Worm (Caenorhabditis elegans) whole organism, L2 larva: ENCODE results near the gene mdf-1.

Experiments used
- F13H6.1 ChIP-seq: sonication (generic microtip); optimal IDR thresholded peaks from 2 replicates; lab custom pipeline; 2016; ENCODE audit warnings: missing genetic modification characterization, missing compliant biosample characterization
- R02D3.7 ChIP-seq: fragments of 150-350 bp; optimal IDR thresholded peaks from 2 replicates; lab custom pipeline; 2014; ENCODE audit warnings: missing biosample characterization, missing genetic modification characterization
- Y55F3AM.14 ChIP-seq: fragments of 200-800 bp; sonication (Bioruptor generic); optimal IDR thresholded peaks from 2 replicates; lab custom pipeline; 2018; ENCODE audit warnings: mild to moderate bottlenecking, missing genetic modification characterization, missing compliant biosample characterization
- ZK546.5 ChIP-seq: sonication (generic microtip); optimal IDR thresholded peaks from 2 replicates; lab custom pipeline; 2017; ENCODE audit warnings: missing biosample characterization, missing genetic modification characterization
- alr-1 ChIP-seq: fragments of 150-350 bp; optimal IDR thresholded peaks from 2 replicates; lab custom pipeline; 2014; ENCODE audit warnings: missing biosample characterization, missing genetic modification characterization
- aly-2 ChIP-seq: fragments of 150-350 bp; optimal IDR thresholded peaks from 2 replicates; lab custom pipeline; 2014; ENCODE audit warnings: missing biosample characterization, missing genetic modification characterization
- ama-1 ChIP-seq: fragments of 150-350 bp; optimal IDR thresholded peaks from 2 replicates; lab custom pipeline; 2018; ENCODE audit warnings: inconsistent platforms
- ceh-16 ChIP-seq: fragments of 150-350 bp; optimal IDR thresholded peaks from 2 replicates; lab custom pipeline; 2014; ENCODE audit warnings: missing biosample characterization, missing genetic modification characterization
- ceh-82 ChIP-seq: fragments of 150-350 bp; optimal IDR thresholded peaks from 2 replicates; lab custom pipeline; 2014; ENCODE audit warnings: missing biosample characterization, missing genetic modification characterization
- crh-2 ChIP-seq: sonication (generic microtip); optimal IDR thresholded peaks from 2 replicates; lab custom pipeline; 2017; ENCODE audit warnings: missing biosample characterization, missing genetic modification characterization
- dmd-4 ChIP-seq: sonication (generic microtip); optimal IDR thresholded peaks from 2 replicates; lab custom pipeline; 2017; ENCODE audit warnings: missing biosample characterization, missing genetic modification characterization
- elt-1 ChIP-seq: fragments of 150-350 bp; optimal IDR thresholded peaks from 2 replicates; lab custom pipeline; 2014; ENCODE audit warnings: missing biosample characterization, missing genetic modification characterization
- elt-3 ChIP-seq: sonication (generic microtip); optimal IDR thresholded peaks from 2 replicates; lab custom pipeline; 2017; ENCODE audit warnings: missing biosample characterization, missing genetic modification characterization
- fos-1 ChIP-seq: fragments of 150-350 bp; optimal IDR thresholded peaks from 2 replicates; lab custom pipeline; 2014; ENCODE audit warnings: missing biosample characterization, missing genetic modification characterization
- gmeb-1 ChIP-seq: fragments of 150-350 bp; optimal IDR thresholded peaks from 2 replicates; lab custom pipeline; 2014; ENCODE audit warnings: missing biosample characterization, missing genetic modification characterization
- lin-13 ChIP-seq: fragments of 150-350 bp; optimal IDR thresholded peaks from 2 replicates; lab custom pipeline; 2014; ENCODE audit warnings: missing biosample characterization, missing genetic modification reagents, missing genetic modification characterization
- lin-39 ChIP-seq: fragments of 150-350 bp; optimal IDR thresholded peaks from 2 replicates; lab custom pipeline; 2014; ENCODE audit warnings: missing biosample characterization, missing genetic modification reagents, missing genetic modification characterization
- mab-5 ChIP-seq: fragments of 150-350 bp; optimal IDR thresholded peaks from 2 replicates; lab custom pipeline; 2014; ENCODE audit warnings: missing biosample characterization, missing genetic modification characterization
- mdl-1 ChIP-seq, 2 experiments: fragments of 150-350 bp in 1 of 2; sonication (generic microtip) in 1 of 2; optimal IDR thresholded peaks; 2 replicates each; lab custom pipeline; 2017; ENCODE audit warnings: missing biosample characterization in 2 of 2, missing genetic modification characterization in 2 of 2
- nhr-10 ChIP-seq: sonication (generic microtip); optimal IDR thresholded peaks from 2 replicates; lab custom pipeline; 2017; ENCODE audit warnings: missing biosample characterization, missing genetic modification characterization
- nhr-11 ChIP-seq: fragments of 150-350 bp; optimal IDR thresholded peaks from 2 replicates; lab custom pipeline; 2014; ENCODE audit warnings: missing biosample characterization, missing genetic modification characterization
- nhr-12 ChIP-seq: fragments of 150-350 bp; optimal IDR thresholded peaks from 2 replicates; lab custom pipeline; 2014; ENCODE audit warnings: missing biosample characterization, missing genetic modification characterization
- nhr-129 ChIP-seq: fragments of 150-350 bp; optimal IDR thresholded peaks from 2 replicates; lab custom pipeline; 2014; ENCODE audit warnings: missing biosample characterization, missing genetic modification characterization
- nhr-21 ChIP-seq: fragments of 150-350 bp; optimal IDR thresholded peaks from 2 replicates; lab custom pipeline; 2014; ENCODE audit warnings: missing biosample characterization, missing genetic modification characterization
- nhr-23 ChIP-seq: fragments of 150-350 bp; optimal IDR thresholded peaks from 2 replicates; lab custom pipeline; 2014; ENCODE audit warnings: missing biosample characterization, missing genetic modification reagents, missing genetic modification characterization
- nhr-237 ChIP-seq: fragments of 150-350 bp; optimal IDR thresholded peaks from 2 replicates; lab custom pipeline; 2014; ENCODE audit warnings: missing biosample characterization, missing genetic modification characterization
- nhr-25 ChIP-seq: fragments of 150-350 bp; sonication (generic microtip); optimal IDR thresholded peaks from 3 replicates; lab custom pipeline; 2014; ENCODE audit warnings: missing biosample characterization, missing genetic modification characterization
- nhr-77 ChIP-seq: fragments of 150-350 bp; optimal IDR thresholded peaks from 2 replicates; lab custom pipeline; 2014; ENCODE audit warnings: missing biosample characterization, missing genetic modification characterization
- peb-1 ChIP-seq: fragments of 150-350 bp; optimal IDR thresholded peaks from 2 replicates; lab custom pipeline; 2014; ENCODE audit warnings: missing biosample characterization, missing genetic modification characterization
- sem-4 ChIP-seq: fragments of 150-350 bp; optimal IDR thresholded peaks from 2 replicates; lab custom pipeline; 2014; ENCODE audit warnings: missing biosample characterization, missing genetic modification reagents, missing genetic modification characterization
- skn-1 ChIP-seq: sonication (generic microtip); optimal IDR thresholded peaks from 2 replicates; lab custom pipeline; 2017; ENCODE audit warnings: missing biosample characterization, missing genetic modification characterization
- sma-3 ChIP-seq: sonication (generic microtip); optimal IDR thresholded peaks from 2 replicates; lab custom pipeline; 2016; ENCODE audit warnings: missing genetic modification reagents, missing genetic modification characterization, missing compliant biosample characterization
- sma-9 ChIP-seq, 2 experiments: fragments of 150-350 bp in 1 of 2; sonication (generic microtip) in 1 of 2; optimal IDR thresholded peaks; 2 replicates each; lab custom pipeline; 2014 to 2016; ENCODE audit warnings: missing genetic modification characterization in 2 of 2, mild to moderate bottlenecking in 1 of 2, missing biosample characterization in 1 of 2, missing compliant biosample characterization in 1 of 2, missing genetic modification reagents in 1 of 2, moderate library complexity in 1 of 2
- unc-39 ChIP-seq: fragments of 150-350 bp; optimal IDR thresholded peaks from 2 replicates; lab custom pipeline; 2014; ENCODE audit warnings: missing biosample characterization, missing genetic modification characterization
- unc-55 ChIP-seq: fragments of 150-350 bp; sonication (generic microtip); optimal IDR thresholded peaks from 3 replicates; lab custom pipeline; 2014; ENCODE audit warnings: missing biosample characterization, missing genetic modification reagents, missing genetic modification characterization
- unc-62 ChIP-seq: fragments of 150-350 bp; optimal IDR thresholded peaks from 2 replicates; lab custom pipeline; 2014; ENCODE audit warnings: missing biosample characterization, missing genetic modification reagents, missing genetic modification characterization
- ztf-1 ChIP-seq: fragments of 200-800 bp; sonication (Bioruptor generic); conservative IDR thresholded peaks from 2 replicates; pipeline ENCODE4 v1.3.6; 2022; ENCODE audit warnings: missing genetic modification characterization, missing compliant biosample characterization
- ztf-4 ChIP-seq: fragments of 150-350 bp; optimal IDR thresholded peaks from 2 replicates; lab custom pipeline; 2014; ENCODE audit warnings: missing biosample characterization, missing genetic modification characterization

Gene mdf-1

DNA sequence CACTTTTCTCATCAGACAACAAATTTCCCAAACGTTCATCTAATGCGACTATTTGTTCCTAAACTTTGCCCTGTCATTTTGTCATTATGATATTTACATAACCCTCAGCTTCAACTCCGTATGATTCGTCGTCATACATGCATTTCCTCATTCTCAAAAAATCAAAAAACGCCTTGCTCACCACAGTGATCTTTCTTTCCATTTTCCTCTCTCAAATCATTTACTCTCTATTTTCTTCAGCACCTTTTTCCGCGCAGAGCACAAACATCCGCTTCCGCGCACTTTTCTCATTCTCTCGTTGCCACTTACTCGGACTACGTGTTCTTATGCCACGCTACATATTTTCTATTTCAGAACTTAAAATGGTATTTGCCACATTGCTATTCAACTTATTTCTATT, 33.0 kb upstream of the mdf-1 start, which contains the start of gene F25B3.2:
Gene F25B3.2, plus strand, starts transcription at position 301 of the 400 bp plus-strand sequence.
- no peak for TF ChIP-seq F13H6.1 (tag; lab: Kevin White, UChicago)
- TF ChIP-seq lin-13 (GFP tag; lab: Kevin White, UChicago): no peak
- no peak for TF ChIP-seq mab-5 (tag; lab: Kevin White, UChicago)
- TF ChIP-seq unc-55 (GFP tag; lab: Kevin White, UChicago): no peak
- no peak for TF ChIP-seq nhr-12 (tag; lab: Kevin White, UChicago)
- no peak for TF ChIP-seq Y55F3AM.14 (GFP tag; lab: Kevin White, UChicago)
- TF ChIP-seq fos-1: no peak
- TF ChIP-seq mdl-1 (tag; optimal IDR thresholded peaks at IDR 0.05; lab: Kevin White, UChicago): no peak
- no peak for TF ChIP-seq lin-39 (tag; lab: Kevin White, UChicago)
- no peak for TF ChIP-seq sem-4 (tag; lab: Kevin White, UChicago)
- TF ChIP-seq skn-1: no peak
- no peak for TF ChIP-seq ceh-82 (tag; lab: Kevin White, UChicago)
- no peak for TF ChIP-seq sma-9 (GFP tag; optimal IDR thresholded peaks at IDR 0.05; lab: Kevin White, UChicago)
- no peak for TF ChIP-seq sma-9 (tag; optimal IDR thresholded peaks at IDR 0.05; lab: Kevin White, UChicago)
- TF ChIP-seq unc-62 (GFP tag; lab: Kevin White, UChicago): no peak
- no peak for TF ChIP-seq ceh-16
- TF ChIP-seq nhr-23 (tag; lab: Kevin White, UChicago): no peak
- no peak for TF ChIP-seq ZK546.5 (tag; lab: Kevin White, UChicago)
- TF ChIP-seq aly-2 (tag; lab: Kevin White, UChicago): no peak
- TF ChIP-seq crh-2 (tag; lab: Kevin White, UChicago): no peak
- no peak for TF ChIP-seq gmeb-1 (tag; lab: Kevin White, UChicago)

DNA sequence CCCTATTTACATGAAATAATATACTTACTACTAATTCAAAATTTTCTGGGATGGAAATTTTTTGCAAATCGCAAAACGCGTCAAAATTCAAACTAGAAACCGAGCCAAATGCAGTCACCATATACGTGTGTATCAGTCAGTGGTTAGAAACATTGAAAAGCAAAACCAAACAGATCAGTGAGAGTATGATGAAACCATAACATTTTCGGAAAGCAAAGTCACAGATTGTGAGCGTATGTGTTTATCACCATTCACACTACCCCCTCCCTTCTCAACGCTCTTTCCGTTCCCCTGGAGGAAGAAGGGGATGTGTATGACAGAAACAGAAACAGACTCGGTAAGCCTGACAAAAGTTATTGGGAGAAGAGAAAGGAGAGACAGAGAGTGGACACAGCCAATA, 27.6 kb upstream of the mdf-1 start:
- TF ChIP-seq ceh-16: no peak
- TF ChIP-seq aly-2 (tag; lab: Kevin White, UChicago): no peak
- no peak for TF ChIP-seq nhr-25
- TF ChIP-seq nhr-77 (tag; lab: Kevin White, UChicago): no peak
- TF ChIP-seq peb-1 (tag; lab: Kevin White, UChicago): no peak
- TF ChIP-seq nhr-237 (tag; lab: Kevin White, UChicago): no peak
- TF ChIP-seq ceh-82 (tag; lab: Kevin White, UChicago): no peak
- TF ChIP-seq nhr-23 (tag; lab: Kevin White, UChicago): no peak

DNA sequence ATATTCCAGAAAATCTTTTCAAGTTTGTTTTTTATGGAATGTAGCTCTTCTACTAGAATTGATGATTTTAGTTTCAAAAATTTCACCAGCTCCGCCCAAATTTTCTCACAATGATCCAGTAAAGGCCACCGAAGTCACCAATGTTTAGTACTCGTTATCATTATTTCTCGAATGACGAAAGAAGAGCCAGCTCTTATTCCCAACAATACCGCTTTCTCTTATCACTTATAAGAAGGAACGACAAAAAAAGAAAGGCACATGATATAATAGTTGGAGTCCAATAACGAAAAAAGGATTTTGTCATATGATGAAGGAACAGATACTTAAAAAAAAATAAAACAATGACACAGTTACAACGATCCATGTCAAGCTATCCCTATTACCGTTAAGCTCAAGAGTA, 27.0 kb upstream of the mdf-1 start:
- TF ChIP-seq ztf-4 (no peak), gmeb-1 (tag; lab: Kevin White, UChicago) (no peak), mdl-1 (tag; optimal IDR thresholded peaks at IDR 0.05; lab: Kevin White, UChicago) (no peak), R02D3.7 (tag; lab: Kevin White, UChicago) (no peak), nhr-11 (tag; lab: Kevin White, UChicago) (no peak), elt-1 (no peak), nhr-21 (tag; lab: Kevin White, UChicago) (no peak), ama-1 (lab: Kevin White, UChicago) (no peak), crh-2 (tag; lab: Kevin White, UChicago) (no peak), elt-3 (no peak), unc-55 (GFP tag; lab: Kevin White, UChicago) (no peak), unc-39 (tag; lab: Kevin White, UChicago) (no peak), nhr-129 (tag; lab: Kevin White, UChicago) (no peak), unc-62 (GFP tag; lab: Kevin White, UChicago) (no peak), ztf-1 (GFP tag; lab: Robert Waterston, UW) (no peak), ceh-82 (tag; lab: Kevin White, UChicago) (no peak)

ce11 chrV:9570197-9570596, 26.2 kb upstream of the mdf-1 start, which contains the start of gene F25B3.5:
Gene F25B3.5, minus strand, starts transcription at chrV:9570297.
- no peak for TF ChIP-seq nhr-10 (tag; lab: Kevin White, UChicago)
- TF ChIP-seq, all 48 proteins: peak for 0

- no peak for TF ChIP-seq ama-1 (lab: Kevin White, UChicago)
- TF ChIP-seq unc-62 (GFP tag; lab: Kevin White, UChicago): no peak
- TF ChIP-seq elt-1: no peak
- no peak for TF ChIP-seq ceh-82 (tag; lab: Kevin White, UChicago)
- no peak for TF ChIP-seq nhr-11 (tag; lab: Kevin White, UChicago)
- TF ChIP-seq nhr-23 (tag; lab: Kevin White, UChicago): no peak
- no peak for TF ChIP-seq lin-13 (GFP tag; lab: Kevin White, UChicago)
- TF ChIP-seq sma-3: no peak
- no peak for TF ChIP-seq alr-1 (tag; lab: Kevin White, UChicago)
- TF ChIP-seq fos-1: no peak
- no peak for TF ChIP-seq dmd-4 (tag; lab: Kevin White, UChicago)
Measured at ce11 chrV:9568707-9569106, 24.7 kb upstream of the mdf-1 start, which contains the start of gene F25B3.4. Gene F25B3.4, minus strand, starts transcription at chrV:9568807.
